Worm (Caenorhabditis elegans) whole organism, L3 larva: ENCODE results near the gene aqp-4.

ENCODE experiments used
- R02D3.7 ChIP-seq: fragments of 150-350 bp; optimal IDR thresholded peaks from 2 replicates; lab custom pipeline; 2014; ENCODE audit warnings: missing biosample characterization, missing genetic modification characterization
- aly-2 ChIP-seq: fragments of 150-350 bp; optimal IDR thresholded peaks from 2 replicates; lab custom pipeline; 2014; ENCODE audit warnings: missing biosample characterization, missing genetic modification characterization
- ceh-16 ChIP-seq: sonication (generic microtip); optimal IDR thresholded peaks from 2 replicates; lab custom pipeline; 2017; ENCODE audit warnings: missing biosample characterization, missing genetic modification characterization
- ceh-28 ChIP-seq: fragments of 150-350 bp; optimal IDR thresholded peaks from 2 replicates; lab custom pipeline; 2014; ENCODE audit warnings: missing biosample characterization, missing genetic modification reagents, missing genetic modification characterization
- ceh-82 ChIP-seq: fragments of 150-350 bp; optimal IDR thresholded peaks from 2 replicates; lab custom pipeline; 2014; ENCODE audit warnings: missing biosample characterization, missing genetic modification characterization
- daf-12 ChIP-seq: fragments of 150-350 bp; optimal IDR thresholded peaks from 2 replicates; lab custom pipeline; 2014; ENCODE audit warnings: missing biosample characterization, missing genetic modification reagents, missing genetic modification characterization
- egl-27 ChIP-seq: sonication (generic microtip); optimal IDR thresholded peaks from 4 replicates; lab custom pipeline; 2017; ENCODE audit warnings: missing biosample characterization, missing genetic modification reagents, missing genetic modification characterization
- egl-5 ChIP-seq: fragments of 150-350 bp; optimal IDR thresholded peaks from 2 replicates; lab custom pipeline; 2017; ENCODE audit warnings: missing biosample characterization, missing genetic modification reagents, missing genetic modification characterization, inconsistent platforms
- elt-1 ChIP-seq: fragments of 150-350 bp; optimal IDR thresholded peaks from 2 replicates; lab custom pipeline; 2014; ENCODE audit warnings: missing biosample characterization, missing genetic modification characterization
- elt-3 ChIP-seq, 3 experiments: fragments of 150-350 bp in 1 of 3; sonication (generic microtip) in 2 of 3; optimal IDR thresholded peaks; 2 replicates in 2 of 3; 4 replicates in 1 of 3; lab custom pipeline; 2014 to 2017; ENCODE audit warnings: missing biosample characterization in 3 of 3, missing genetic modification characterization in 3 of 3
- eor-1 ChIP-seq, 2 experiments: fragments of 150-350 bp; optimal IDR thresholded peaks; 2 replicates each; lab custom pipeline; 2014 to 2018; ENCODE audit warnings: missing biosample characterization in 2 of 2, missing genetic modification characterization in 2 of 2
- fkh-10 ChIP-seq: sonication (generic microtip); optimal IDR thresholded peaks from 2 replicates; lab custom pipeline; 2017; ENCODE audit warnings: missing biosample characterization, missing genetic modification reagents, missing genetic modification characterization
- fos-1 ChIP-seq: fragments of 150-350 bp; optimal IDR thresholded peaks from 2 replicates; lab custom pipeline; 2014; ENCODE audit warnings: missing biosample characterization, missing genetic modification characterization
- hmg-11 ChIP-seq: sonication (generic microtip); optimal IDR thresholded peaks from 2 replicates; lab custom pipeline; 2016; ENCODE audit warnings: missing genetic modification characterization, missing compliant biosample characterization
- jun-1 ChIP-seq: fragments of 150-350 bp; optimal IDR thresholded peaks from 2 replicates; lab custom pipeline; 2014; ENCODE audit warnings: missing biosample characterization, missing genetic modification reagents, missing genetic modification characterization
- lin-15B ChIP-seq: fragments of 150-350 bp; optimal IDR thresholded peaks from 2 replicates; lab custom pipeline; 2014; ENCODE audit warnings: missing biosample characterization, missing genetic modification characterization
- lin-39 ChIP-seq: fragments of 150-350 bp; optimal IDR thresholded peaks from 2 replicates; lab custom pipeline; 2018; ENCODE audit warnings: missing biosample characterization, missing genetic modification reagents, missing genetic modification characterization
- lsy-12 ChIP-seq: sonication (generic microtip); optimal IDR thresholded peaks from 2 replicates; lab custom pipeline; 2016; ENCODE audit warnings: mild to moderate bottlenecking, missing genetic modification characterization, missing compliant biosample characterization
- nfya-1 ChIP-seq: sonication (generic microtip); optimal IDR thresholded peaks from 2 replicates; lab custom pipeline; 2017; ENCODE audit warnings: missing genetic modification characterization, mild to moderate bottlenecking, missing compliant biosample characterization, antibody characterized with exemption, moderate library complexity; ENCODE audit not compliant: insufficient read depth
- nhr-11 ChIP-seq: fragments of 150-350 bp; optimal IDR thresholded peaks from 2 replicates; lab custom pipeline; 2014; ENCODE audit warnings: missing biosample characterization, missing genetic modification characterization
- nhr-23 ChIP-seq: fragments of 150-350 bp; optimal IDR thresholded peaks from 2 replicates; lab custom pipeline; 2014; ENCODE audit warnings: missing biosample characterization, missing genetic modification reagents, missing genetic modification characterization
- nhr-237 ChIP-seq: fragments of 150-350 bp; optimal IDR thresholded peaks from 2 replicates; lab custom pipeline; 2014; ENCODE audit warnings: missing biosample characterization, missing genetic modification characterization
- nhr-25 ChIP-seq: sonication (generic microtip); optimal IDR thresholded peaks from 2 replicates; lab custom pipeline; 2017; ENCODE audit warnings: missing biosample characterization, missing genetic modification characterization
- nhr-43 ChIP-seq: sonication (generic microtip); optimal IDR thresholded peaks from 2 replicates; lab custom pipeline; 2016; ENCODE audit warnings: mild to moderate bottlenecking, missing genetic modification characterization, missing compliant biosample characterization; ENCODE audit not compliant: poor library complexity, severe bottlenecking
- nhr-67 ChIP-seq: fragments of 150-350 bp; optimal IDR thresholded peaks from 2 replicates; lab custom pipeline; 2014; ENCODE audit warnings: missing biosample characterization, missing genetic modification characterization
- nhr-76 ChIP-seq: fragments of 150-350 bp; sonication (generic microtip); optimal IDR thresholded peaks from 5 replicates; lab custom pipeline; 2014; ENCODE audit warnings: missing biosample characterization, missing genetic modification characterization
- nhr-77 ChIP-seq: fragments of 150-350 bp; optimal IDR thresholded peaks from 2 replicates; lab custom pipeline; 2014; ENCODE audit warnings: missing biosample characterization, missing genetic modification characterization
- pha-4 ChIP-seq: fragments of 150-350 bp; optimal IDR thresholded peaks from 2 replicates; lab custom pipeline; 2014; ENCODE audit warnings: missing biosample characterization, missing genetic modification reagents, missing genetic modification characterization
- pqm-1 ChIP-seq: fragments of 150-350 bp; optimal IDR thresholded peaks from 2 replicates; lab custom pipeline; 2017; ENCODE audit warnings: missing biosample characterization, missing genetic modification characterization, inconsistent platforms
- sea-2 ChIP-seq: fragments of 150-350 bp; sonication (generic microtip); optimal IDR thresholded peaks from 4 replicates; lab custom pipeline; 2014; ENCODE audit warnings: missing biosample characterization, missing genetic modification reagents, missing genetic modification characterization
- skn-1 ChIP-seq: fragments of 150-350 bp; optimal IDR thresholded peaks from 2 replicates; lab custom pipeline; 2014; ENCODE audit warnings: missing biosample characterization, missing genetic modification characterization
- snpc-4 ChIP-seq: fragments of 150-350 bp; optimal IDR thresholded peaks from 2 replicates; lab custom pipeline; 2014; ENCODE audit warnings: missing biosample characterization, missing genetic modification characterization
- tbx-2 ChIP-seq: sonication (generic microtip); optimal IDR thresholded peaks from 2 replicates; lab custom pipeline; 2016; ENCODE audit warnings: mild to moderate bottlenecking, missing genetic modification characterization, missing compliant biosample characterization
- unc-39 ChIP-seq: sonication (generic microtip); optimal IDR thresholded peaks from 4 replicates; lab custom pipeline; 2017; ENCODE audit warnings: missing biosample characterization, missing genetic modification characterization
- unc-62 ChIP-seq: fragments of 150-350 bp; sonication (generic microtip); optimal IDR thresholded peaks from 4 replicates; lab custom pipeline; 2014; ENCODE audit warnings: missing biosample characterization, missing genetic modification reagents, missing genetic modification characterization
- zag-1 ChIP-seq: fragments of 150-350 bp; optimal IDR thresholded peaks from 2 replicates; lab custom pipeline; 2014; ENCODE audit warnings: missing biosample characterization, missing genetic modification characterization
- ztf-11 ChIP-seq: fragments of 150-350 bp; optimal IDR thresholded peaks from 2 replicates; lab custom pipeline; 2014; ENCODE audit warnings: missing biosample characterization, missing genetic modification characterization
- ztf-4 ChIP-seq: fragments of 150-350 bp; optimal IDR thresholded peaks from 2 replicates; lab custom pipeline; 2014; ENCODE audit warnings: missing biosample characterization, missing genetic modification characterization

The aqp-4 gene

DNA sequence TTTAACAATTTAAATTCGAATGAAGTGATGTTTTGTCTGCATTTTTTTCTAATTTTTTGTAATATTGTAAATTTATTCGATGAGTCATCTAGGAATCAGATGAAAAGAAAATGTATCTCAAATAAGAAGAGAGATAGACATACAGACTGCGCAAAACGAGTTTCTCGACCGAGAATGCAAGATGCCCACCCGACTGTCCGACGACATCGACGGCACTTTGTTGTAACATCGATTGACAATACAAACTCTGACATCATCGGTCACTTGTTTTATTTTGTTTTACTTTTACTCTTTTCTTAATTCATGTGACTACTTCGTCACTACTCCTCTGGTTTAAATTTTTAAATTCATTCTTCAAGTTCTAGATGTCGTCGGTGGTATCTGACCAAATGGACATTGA, 3.5 kb downstream of the aqp-4 start, which contains the start of gene sta-2:
sta-2 (plus strand) TSS at position 349 of the 400 bp plus-strand sequence.
- TF ChIP-seq lin-39 (tag; lab: Kevin White, UChicago), result no peak
- no peak for TF ChIP-seq nhr-11
- no peak for TF ChIP-seq nhr-43 (tag; lab: Kevin White, UChicago)
- no peak for TF ChIP-seq jun-1 (tag; lab: Kevin White, UChicago)
- TF ChIP-seq ztf-11 (tag; lab: Kevin White, UChicago), result no peak
- TF ChIP-seq sea-2 (GFP tag; lab: Kevin White, UChicago), result no peak
- TF ChIP-seq egl-27 (tag; lab: Kevin White, UChicago), result peak; percentile 8
- no peak for TF ChIP-seq nfya-1
- no peak for TF ChIP-seq aly-2 (tag; lab: Kevin White, UChicago)
- TF ChIP-seq eor-1 (tag; optimal IDR thresholded peaks at IDR 0.05; lab: Kevin White, UChicago), result no peak
- TF ChIP-seq nhr-23, result peak; percentile 65
- no peak for TF ChIP-seq nhr-237 (tag; lab: Kevin White, UChicago)
- no peak for TF ChIP-seq skn-1
- TF ChIP-seq lin-15B, result no peak
- TF ChIP-seq nhr-67, result no peak
- no peak for TF ChIP-seq hmg-11 (tag; lab: Kevin White, UChicago)
- TF ChIP-seq ceh-16 (tag; lab: Kevin White, UChicago), result no peak
- TF ChIP-seq ceh-28 (tag; lab: Kevin White, UChicago), result peak; percentile 57
- no peak for TF ChIP-seq pha-4 (tag; lab: Kevin White, UChicago)
- TF ChIP-seq ztf-4 (tag; lab: Kevin White, UChicago), result no peak
- TF ChIP-seq tbx-2, result no peak
- TF ChIP-seq nhr-25, result peak; percentile 85
- no peak for TF ChIP-seq lsy-12 (tag; lab: Kevin White, UChicago)
- TF ChIP-seq unc-62 (GFP tag; lab: Kevin White, UChicago), result no peak
- TF ChIP-seq ceh-82 (tag; lab: Kevin White, UChicago), result no peak

DNA sequence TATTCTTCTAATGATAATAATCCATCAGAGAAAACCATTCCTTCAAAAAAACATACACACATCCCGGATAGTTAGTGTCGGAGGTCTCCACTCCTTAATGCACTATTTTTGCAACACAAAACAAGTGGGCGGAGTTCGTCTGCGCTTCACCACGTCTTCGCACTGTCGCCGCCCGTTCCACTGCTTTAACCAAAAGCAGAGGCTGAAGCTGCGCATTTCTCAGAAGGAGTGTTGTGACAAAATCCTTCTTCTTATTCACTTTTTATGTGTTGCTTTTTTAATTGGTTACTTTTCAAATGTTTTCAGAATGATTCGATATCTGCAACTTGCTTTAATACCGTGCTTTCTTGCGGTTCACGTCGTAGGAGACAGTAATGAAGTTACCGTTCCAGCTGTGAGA, 7.6 kb downstream of the aqp-4 start, which contains the start of gene F58E6.13:
F58E6.13 (plus strand) TSS at position 301 of the 400 bp plus-strand sequence.
- no peak for TF ChIP-seq unc-39 (tag; lab: Kevin White, UChicago)
- no peak for TF ChIP-seq sea-2 (GFP tag; lab: Kevin White, UChicago)
- no peak for TF ChIP-seq egl-27 (tag; lab: Kevin White, UChicago)
- no peak for TF ChIP-seq elt-3 (tag; optimal IDR thresholded peaks at IDR 0.05; lab: Kevin White, UChicago)
- TF ChIP-seq nhr-76, result no peak
- no peak for TF ChIP-seq R02D3.7 (tag; lab: Kevin White, UChicago)
- no peak for TF ChIP-seq nhr-237 (tag; lab: Kevin White, UChicago)
- TF ChIP-seq hmg-11 (tag; lab: Kevin White, UChicago), result no peak
- TF ChIP-seq ceh-28 (tag; lab: Kevin White, UChicago), result no peak
- no peak for TF ChIP-seq zag-1 (tag; lab: Kevin White, UChicago)
- TF ChIP-seq ztf-11 (tag; lab: Kevin White, UChicago), result no peak

DNA sequence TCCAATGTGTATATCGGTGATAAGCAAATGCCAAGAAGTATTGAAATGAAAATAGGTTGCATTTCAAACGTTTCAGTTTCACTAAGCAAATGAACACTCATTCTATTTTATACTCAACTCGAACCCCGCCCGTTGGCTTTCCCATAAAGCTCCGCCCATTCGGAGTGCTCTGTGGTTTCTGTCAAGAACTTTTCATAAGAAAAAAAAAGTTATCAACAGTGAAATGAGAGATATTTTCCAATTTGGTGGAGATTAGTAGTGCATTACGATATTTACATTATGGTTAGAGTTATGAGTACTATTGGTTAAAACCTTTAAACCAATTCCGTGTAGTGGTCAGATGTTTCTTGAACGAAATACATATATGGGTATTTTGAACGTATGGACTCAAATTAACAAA, 13.0 kb downstream of the aqp-4 start, which contains the start of gene F58E6.4:
F58E6.4 (minus strand) TSS at position 101 of the 400 bp plus-strand sequence.
- no peak for TF ChIP-seq tbx-2
- no peak for TF ChIP-seq fkh-10 (GFP tag; lab: Kevin White, UChicago)
- no peak for TF ChIP-seq lsy-12 (tag; lab: Kevin White, UChicago)
- TF ChIP-seq pqm-1 (tag; lab: Kevin White, UChicago), result no peak
- no peak for TF ChIP-seq jun-1 (tag; lab: Kevin White, UChicago)
- no peak for TF ChIP-seq egl-5 (tag; lab: Kevin White, UChicago)
- no peak for TF ChIP-seq ceh-82 (tag; lab: Kevin White, UChicago)
- TF ChIP-seq elt-1, result no peak
- no peak for TF ChIP-seq egl-27 (tag; lab: Kevin White, UChicago)
- TF ChIP-seq fos-1 (tag; lab: Kevin White, UChicago), result no peak
- TF ChIP-seq nhr-77, result no peak
- no peak for TF ChIP-seq snpc-4 (tag; lab: Kevin White, UChicago)
- TF ChIP-seq pha-4 (tag; lab: Kevin White, UChicago), result no peak
- no peak for TF ChIP-seq nhr-76
- TF ChIP-seq nhr-11, result no peak
- no peak for TF ChIP-seq ztf-4 (tag; lab: Kevin White, UChicago)
- no peak for TF ChIP-seq zag-1 (tag; lab: Kevin White, UChicago)
- no peak for TF ChIP-seq aly-2 (tag; lab: Kevin White, UChicago)
- TF ChIP-seq daf-12, result no peak
